Fruit fly (Drosophila melanogaster) whole organism, adult: ENCODE data around the gene CG45676.

Experiments used
- CG14711 ChIP-seq: fragments of 200-800 bp; sonication (Bioruptor generic); optimal IDR thresholded peaks from 2 replicates; lab custom pipeline; 2018; ENCODE audit warnings: missing biosample characterization, mild to moderate bottlenecking, missing genetic modification characterization, moderate library complexity
- CG7101 ChIP-seq: fragments of 200-800 bp; sonication (Bioruptor generic); optimal IDR thresholded peaks from 2 replicates; lab custom pipeline; 2018; ENCODE audit warnings: missing biosample characterization, mild to moderate bottlenecking, missing genetic modification characterization, moderate library complexity
- Clk ChIP-seq: fragments of 200-800 bp; sonication (Bioruptor generic); optimal IDR thresholded peaks from 2 replicates; lab custom pipeline; 2017; ENCODE audit warnings: missing biosample characterization, missing genetic modification characterization
- Crg-1 ChIP-seq: fragments of 200-800 bp; sonication (Bioruptor generic); optimal IDR thresholded peaks from 2 replicates; lab custom pipeline; 2016; ENCODE audit warnings: missing biosample characterization, missing genetic modification characterization
- Mnt ChIP-seq: fragments of 200-800 bp; sonication (Bioruptor generic); optimal IDR thresholded peaks from 2 replicates; lab custom pipeline; 2016; ENCODE audit warnings: missing biosample characterization, mild to moderate bottlenecking, missing genetic modification characterization
- bab1 ChIP-seq: fragments of 200-800 bp; sonication (Bioruptor generic); optimal IDR thresholded peaks from 3 replicates; lab custom pipeline; 2019; ENCODE audit warnings: missing biosample characterization, mild to moderate bottlenecking, missing genetic modification characterization, moderate library complexity
- tj ChIP-seq: fragments of 200-800 bp; sonication (Bioruptor generic); optimal IDR thresholded peaks from 3 replicates; lab custom pipeline; 2017; ENCODE audit warnings: missing biosample characterization, mild to moderate bottlenecking, missing genetic modification characterization, moderate library complexity

- no peak for TF ChIP-seq CG7101 (tag; lab: Kevin White, UChicago)
- TF ChIP-seq Crg-1, result no peak
- TF ChIP-seq bab1 (GFP tag; lab: Kevin White, UChicago), result no peak
- no peak for TF ChIP-seq CG14711
- TF ChIP-seq Mnt (GFP tag; lab: Kevin White, UChicago), result no peak
- TF ChIP-seq Clk, result no peak
- TF ChIP-seq tj (GFP tag; lab: Kevin White, UChicago), result no peak
Measured at dm6 chr3R:11370805-11371204, 47.9 kb upstream of the CG45676 start.
